Fruit fly (Drosophila melanogaster): ENCODE data around the gene Cpr65Ay.

Gene Cpr65Ay

dm6 chr3L:6184884-6185438 lies 26.5 kb upstream of the Cpr65Ay start, which contains the start of the genes D19B and CG43293 (continued):
- peak; percentile 72 for TF ChIP-seq ab (GFP tag; optimal IDR thresholded peaks at IDR 0.05)
- peak; percentile 65 for TF ChIP-seq CG3407 (GFP tag; optimal IDR thresholded peaks at IDR 0.05)
- peak; percentile 91 for TF ChIP-seq CG4707 (GFP tag; optimal IDR thresholded peaks at IDR 0.05)
- peak; percentile 90 for TF ChIP-seq CG2678 (tag; optimal IDR thresholded peaks at IDR 0.05)
- TF ChIP-seq Bteb2 (GFP tag; optimal IDR thresholded peaks at IDR 0.05): peak; percentile 78
- TF ChIP-seq CG11085 (GFP tag; IDR thresholded peaks at IDR 0.05): peak; percentile 88
- peak; percentile 92 for TF ChIP-seq CG30403 (GFP tag; optimal IDR thresholded peaks at IDR 0.05)
- TF ChIP-seq sens (GFP tag): peak; percentile 97
- TF ChIP-seq ttk (GFP tag; IDR thresholded peaks at IDR 0.05): peak; percentile 67
- peak; percentile 43; the same call in 1 of the 2 replicates for TF ChIP-seq CkIIα-i1 (GFP tag; IDR thresholded peaks at IDR 0.05)
- peak; percentile 92 for TF ChIP-seq CG17359 (tag; optimal IDR thresholded peaks at IDR 0.05)
- TF ChIP-seq CG12769 (tag; optimal IDR thresholded peaks at IDR 0.05): no peak
- TF ChIP-seq CG12071 (GFP tag; optimal IDR thresholded peaks at IDR 0.05): peak; percentile 88
- peak; percentile 77 for TF ChIP-seq tx (GFP tag; optimal IDR thresholded peaks at IDR 0.05)
- no peak for TF ChIP-seq h (optimal IDR thresholded peaks at IDR 0.05)
- TF ChIP-seq ranshi (GFP tag; IDR thresholded peaks at IDR 0.05): peak; percentile 90
- TF ChIP-seq tll (GFP tag; optimal IDR thresholded peaks at IDR 0.05): peak in 1 of 2 experiments; percentile 76
- TF ChIP-seq CG15696 (tag; optimal IDR thresholded peaks at IDR 0.05): peak; percentile 58
- peak; percentile 83 for TF ChIP-seq CoRest (tag; optimal IDR thresholded peaks at IDR 0.05)
- peak; percentile 23 for TF ChIP-seq sima (GFP tag; optimal IDR thresholded peaks at IDR 0.05)
- no peak for TF ChIP-seq cad (GFP tag; optimal IDR thresholded peaks at IDR 0.05)
- TF ChIP-seq gce (GFP tag; IDR thresholded peaks at IDR 0.05): peak; percentile 92
- TF ChIP-seq Fer2 (tag; optimal IDR thresholded peaks at IDR 0.05): peak; percentile 71
- TF ChIP-seq CG31441 (GFP tag; IDR thresholded peaks at IDR 0.05): peak; percentile 79
- peak; percentile 92 for TF ChIP-seq rib (GFP tag; IDR thresholded peaks at IDR 0.05)
- TF ChIP-seq CG2712 (tag; optimal IDR thresholded peaks at IDR 0.05): peak; percentile 91
- peak; percentile 72 for TF ChIP-seq CG2875 (GFP tag; optimal IDR thresholded peaks at IDR 0.05)
- peak; percentile 63 for TF ChIP-seq CG9437 (GFP tag; optimal IDR thresholded peaks at IDR 0.05)
- TF ChIP-seq CG4617 (GFP tag; optimal IDR thresholded peaks at IDR 0.05; ENCODE audit: borderline replicate concordance): peak; percentile 82
- TF ChIP-seq Blimp-1 (GFP tag; optimal IDR thresholded peaks at IDR 0.05): peak; percentile 82
- no peak for TF ChIP-seq Lpt (GFP tag; optimal IDR thresholded peaks at IDR 0.05)
- peak; percentile 87 for TF ChIP-seq Fer1 (GFP tag; optimal IDR thresholded peaks at IDR 0.05)
- peak; percentile 63 for TF ChIP-seq org-1 (GFP tag; optimal IDR thresholded peaks at IDR 0.05)
- peak; percentile 72 for TF ChIP-seq trem (tag; optimal IDR thresholded peaks at IDR 0.05)
- TF ChIP-seq CG15011 (GFP tag; optimal IDR thresholded peaks at IDR 0.05): no peak
- peak; percentile 5; the same call in 1 of the 3 replicates for TF ChIP-seq zen2 (GFP tag; IDR thresholded peaks at IDR 0.05; ENCODE audit: partially characterized antibody)
- peak; percentile 55; the same call in 1 of the 2 replicates for TF ChIP-seq amos (GFP tag; IDR thresholded peaks at IDR 0.05; ENCODE audit: partially characterized antibody)
- peak; percentile 85 for TF ChIP-seq kay (GFP tag; optimal IDR thresholded peaks at IDR 0.05)
- TF ChIP-seq inv (GFP tag; IDR thresholded peaks at IDR 0.05; ENCODE audit: partially characterized antibody): 0 out of 2 replicates have a peak, but pooled peaks have one; percentile 14
- TF ChIP-seq Dfd (GFP tag; optimal IDR thresholded peaks at IDR 0.05): no peak
- TF ChIP-seq pum (GFP tag; optimal IDR thresholded peaks at IDR 0.05): peak; percentile 80
- TF ChIP-seq az2 (GFP tag; optimal IDR thresholded peaks at IDR 0.05): peak; percentile 94
- no peak for TF ChIP-seq nau (GFP tag; optimal IDR thresholded peaks at IDR 0.05)
- TF ChIP-seq CG1602 (GFP tag; optimal IDR thresholded peaks at IDR 0.05): peak; percentile 88
- TF ChIP-seq onecut (GFP tag; IDR thresholded peaks at IDR 0.05): peak; percentile 91
- peak; percentile 58 for TF ChIP-seq nerfin-1 (tag; optimal IDR thresholded peaks at IDR 0.05)
- peak; percentile 69 for TF ChIP-seq CG12299 (tag; optimal IDR thresholded peaks at IDR 0.05)
- peak; percentile 31 for TF ChIP-seq emc (GFP tag; optimal IDR thresholded peaks at IDR 0.05)
- TF ChIP-seq esg (GFP tag; conservative IDR thresholded peaks at IDR 0.05): peak; percentile 84
- TF ChIP-seq Atf6 (GFP tag; IDR thresholded peaks at IDR 0.05): peak; percentile 91
